Fruit fly (Drosophila melanogaster) whole organism, prepupa: ENCODE results near the gene CG33093.

Experiments used
- Blimp-1 ChIP-seq: fragments of 200-800 bp; sonication (Bioruptor generic); optimal IDR thresholded peaks from 3 replicates; lab custom pipeline; 2017; ENCODE audit warnings: missing biosample characterization, missing genetic modification characterization, mild to moderate bottlenecking, moderate library complexity, missing genetic modification reagents
- CG10669 ChIP-seq: fragments of 200-800 bp; sonication (Bioruptor generic); optimal IDR thresholded peaks from 3 replicates; lab custom pipeline; 2018; ENCODE audit warnings: missing biosample characterization, mild to moderate bottlenecking, missing genetic modification characterization, moderate library complexity
- CG11294 ChIP-seq: fragments of 200-800 bp; sonication (Bioruptor generic); IDR thresholded peaks from 2 replicates; pipeline ENCODE4 v1.3.6; 2022; ENCODE audit warnings: missing biosample characterization, missing genetic modification characterization
- CG11762 ChIP-seq: fragments of 200-800 bp; sonication (Bioruptor generic); optimal IDR thresholded peaks from 3 replicates; lab custom pipeline; 2016; ENCODE audit warnings: missing biosample characterization, missing genetic modification characterization; ENCODE audit not compliant: insufficient read depth
- CG11902 ChIP-seq: fragments of 200-800 bp; sonication (Bioruptor generic); optimal IDR thresholded peaks from 3 replicates; lab custom pipeline; 2016; ENCODE audit warnings: missing biosample characterization, missing genetic modification characterization
- CG15336 ChIP-seq: fragments of 200-800 bp; sonication (Bioruptor generic); IDR thresholded peaks from 2 replicates; pipeline ENCODE4 v1.3.6; 2022; ENCODE audit warnings: missing biosample characterization, missing genetic modification characterization
- CG3032 ChIP-seq: fragments of 200-800 bp; optimal IDR thresholded peaks from 2 replicates; lab custom pipeline; 2019; ENCODE audit warnings: missing biosample characterization, mild to moderate bottlenecking, missing genetic modification characterization, moderate library complexity
- CG31627 ChIP-seq: fragments of 200-800 bp; sonication (Bioruptor generic); optimal IDR thresholded peaks from 3 replicates; lab custom pipeline; 2016; ENCODE audit warnings: missing biosample characterization, missing genetic modification characterization
- CG32006 ChIP-seq: fragments of 200-800 bp; sonication (Bioruptor generic); optimal IDR thresholded peaks from 3 replicates; lab custom pipeline; 2017; ENCODE audit warnings: missing biosample characterization, mild to moderate bottlenecking, missing genetic modification characterization
- CG3919 ChIP-seq: fragments of 200-800 bp; sonication (Bioruptor generic); optimal IDR thresholded peaks from 3 replicates; lab custom pipeline; 2016; ENCODE audit warnings: missing biosample characterization, missing genetic modification characterization
- CG6163 ChIP-seq: fragments of 200-800 bp; sonication (Bioruptor generic); IDR thresholded peaks from 3 replicates; pipeline ENCODE4 v1.3.6; 2022; ENCODE audit warnings: missing biosample characterization, missing genetic modification characterization
- CG6792 ChIP-seq: fragments of 200-800 bp; sonication (Bioruptor generic); optimal IDR thresholded peaks from 3 replicates; lab custom pipeline; 2016; ENCODE audit warnings: missing biosample characterization, missing genetic modification characterization
- CG6808 ChIP-seq: fragments of 200-800 bp; sonication (Bioruptor generic); optimal IDR thresholded peaks from 3 replicates; lab custom pipeline; 2017; ENCODE audit warnings: missing biosample characterization, missing genetic modification characterization, mild to moderate bottlenecking, moderate library complexity, missing genetic modification reagents
- CG7368 ChIP-seq: fragments of 200-800 bp; sonication (Bioruptor generic); optimal IDR thresholded peaks from 3 replicates; lab custom pipeline; 2016; ENCODE audit warnings: missing biosample characterization, missing genetic modification characterization
- CG8119 ChIP-seq: fragments of 200-800 bp; sonication (Bioruptor generic); IDR thresholded peaks from 3 replicates; pipeline ENCODE4 v1.3.6; 2022; ENCODE audit warnings: missing biosample characterization, missing genetic modification characterization
- CG8319 ChIP-seq: fragments of 200-800 bp; sonication (Bioruptor generic); optimal IDR thresholded peaks from 3 replicates; lab custom pipeline; 2016; ENCODE audit warnings: missing biosample characterization, missing genetic modification characterization
- CG8632 ChIP-seq: fragments of 200-800 bp; sonication (Bioruptor generic); optimal IDR thresholded peaks from 3 replicates; lab custom pipeline; 2016; ENCODE audit warnings: missing biosample characterization, missing genetic modification characterization
- CG9139 ChIP-seq: fragments of 200-800 bp; sonication (Bioruptor generic); optimal IDR thresholded peaks from 3 replicates; lab custom pipeline; 2017; ENCODE audit warnings: missing biosample characterization, mild to moderate bottlenecking, missing genetic modification characterization
- Eip75B ChIP-seq: fragments of 200-800 bp; sonication (Bioruptor generic); optimal IDR thresholded peaks from 3 replicates; lab custom pipeline; 2016; ENCODE audit warnings: missing biosample characterization, missing genetic modification characterization
- Eip78C ChIP-seq: fragments of 200-800 bp; sonication (Bioruptor generic); peaks from one replicate; lab custom pipeline; 2016; ENCODE audit warnings: missing biosample characterization, missing genetic modification characterization
- Eip93F ChIP-seq: fragments of 200-800 bp; sonication (Bioruptor generic); optimal IDR thresholded peaks from 2 replicates; lab custom pipeline; 2016; ENCODE audit warnings: missing biosample characterization, mild to moderate bottlenecking, missing genetic modification characterization
- Ets21C ChIP-seq: fragments of 200-800 bp; sonication (Bioruptor generic); optimal IDR thresholded peaks from 3 replicates; lab custom pipeline; 2016; ENCODE audit warnings: missing biosample characterization, missing genetic modification characterization
- Gug ChIP-seq: fragments of 200-800 bp; sonication (Bioruptor generic); IDR thresholded peaks from 2 replicates; pipeline ENCODE4 v1.3.6; 2022; ENCODE audit warnings: missing biosample characterization, missing genetic modification characterization
- Hr38 ChIP-seq: sonication (Bioruptor generic); optimal IDR thresholded peaks from 2 replicates; lab custom pipeline; 2016; ENCODE audit warnings: missing biosample characterization, missing genetic modification characterization
- Hr39 ChIP-seq: fragments of 200-800 bp; sonication (Bioruptor generic); optimal IDR thresholded peaks from 2 replicates; lab custom pipeline; 2016; ENCODE audit warnings: missing biosample characterization, missing genetic modification characterization
- OdsH ChIP-seq: fragments of 200-800 bp; sonication (Bioruptor generic); optimal IDR thresholded peaks from 3 replicates; lab custom pipeline; 2016; ENCODE audit warnings: missing biosample characterization, missing genetic modification characterization
- Smox ChIP-seq: fragments of 200-800 bp; sonication (Bioruptor generic); optimal IDR thresholded peaks from 3 replicates; lab custom pipeline; 2016; ENCODE audit warnings: missing biosample characterization, missing genetic modification characterization
- Sox102F ChIP-seq: fragments of 200-800 bp; sonication (Bioruptor generic); optimal IDR thresholded peaks from 2 replicates; lab custom pipeline; 2016; ENCODE audit warnings: missing biosample characterization, mild to moderate bottlenecking, missing genetic modification characterization
- Sox14 ChIP-seq: fragments of 200-800 bp; sonication (Bioruptor generic); optimal IDR thresholded peaks from 3 replicates; lab custom pipeline; 2016; ENCODE audit warnings: missing biosample characterization, missing genetic modification characterization
- Sox15 ChIP-seq: fragments of 200-800 bp; sonication (Bioruptor generic); optimal IDR thresholded peaks from 3 replicates; lab custom pipeline; 2016; ENCODE audit warnings: missing biosample characterization, missing genetic modification characterization
- achi ChIP-seq: fragments of 200-800 bp; sonication (Bioruptor generic); optimal IDR thresholded peaks from 3 replicates; lab custom pipeline; 2016; ENCODE audit warnings: missing biosample characterization, missing genetic modification characterization
- acj6 ChIP-seq: fragments of 200-800 bp; sonication (Bioruptor generic); optimal IDR thresholded peaks from 3 replicates; lab custom pipeline; 2016; ENCODE audit warnings: missing biosample characterization, missing genetic modification characterization
- dsx ChIP-seq: fragments of 200-800 bp; optimal IDR thresholded peaks from 3 replicates; lab custom pipeline; 2019; ENCODE audit warnings: missing biosample characterization, mild to moderate bottlenecking, missing genetic modification characterization, moderate library complexity; ENCODE audit not compliant: poor library complexity, severe bottlenecking
- eg ChIP-seq: fragments of 200-800 bp; sonication (Bioruptor generic); IDR thresholded peaks from 3 replicates; pipeline ENCODE4 v1.3.6; 2022; ENCODE audit warnings: missing biosample characterization, missing genetic modification characterization
- fd59A ChIP-seq: fragments of 200-800 bp; sonication (Bioruptor generic); optimal IDR thresholded peaks from 2 replicates; lab custom pipeline; 2017; ENCODE audit warnings: missing biosample characterization, mild to moderate bottlenecking, missing genetic modification characterization, missing genetic modification reagents
- fd85E ChIP-seq: fragments of 200-800 bp; sonication (Bioruptor generic); optimal IDR thresholded peaks from 3 replicates; lab custom pipeline; 2016; ENCODE audit warnings: missing biosample characterization, missing genetic modification characterization
- net ChIP-seq: fragments of 200-800 bp; sonication (Bioruptor generic); optimal IDR thresholded peaks from 3 replicates; lab custom pipeline; 2016; ENCODE audit warnings: missing biosample characterization, missing genetic modification characterization
- pdm3 ChIP-seq: fragments of 200-800 bp; sonication (Bioruptor generic); optimal IDR thresholded peaks from 3 replicates; lab custom pipeline; 2016; ENCODE audit warnings: missing biosample characterization, missing genetic modification characterization
- salr ChIP-seq, 2 experiments: fragments of 200-800 bp; sonication (Bioruptor generic); optimal IDR thresholded peaks; 3 replicates each; lab custom pipeline; 2016 to 2018; ENCODE audit warnings: missing biosample characterization in 2 of 2, missing genetic modification characterization in 2 of 2, mild to moderate bottlenecking in 1 of 2
- spab ChIP-seq: fragments of 200-800 bp; sonication (Bioruptor generic); optimal IDR thresholded peaks from 2 replicates; lab custom pipeline; 2017; ENCODE audit warnings: missing biosample characterization, mild to moderate bottlenecking, missing genetic modification characterization, missing genetic modification reagents
- ss ChIP-seq, 2 experiments: fragments of 200-800 bp; sonication (Bioruptor generic); optimal IDR thresholded peaks; 2 replicates in 1 of 2; 3 replicates in 1 of 2; lab custom pipeline; 2017 to 2018; ENCODE audit warnings: mild to moderate bottlenecking in 2 of 2, missing biosample characterization in 2 of 2, missing genetic modification characterization in 2 of 2, moderate library complexity in 1 of 2
- svp ChIP-seq: fragments of 200-800 bp; sonication (Bioruptor generic); peaks from one replicate; lab custom pipeline; 2016; ENCODE audit warnings: missing biosample characterization, missing genetic modification characterization
- topi ChIP-seq: fragments of 200-800 bp; sonication (Bioruptor generic); optimal IDR thresholded peaks from 3 replicates; lab custom pipeline; 2016; ENCODE audit warnings: missing biosample characterization, missing genetic modification characterization

CG33093 gene

dm6 chr3R:22531801-22532200, at the start of gene CG33093:
TSS of gene CG33093 (minus strand) at chr3R:22531922.
- TF ChIP-seq fd85E (GFP tag; lab: Kevin White, UChicago) (no peak), Eip78C (GFP tag; lab: Kevin White, UChicago) (peak; percentile 47), svp (peak; percentile 45), eg (GFP tag; lab: Robert Waterston, UW) (no peak), Sox14 (GFP tag; lab: Kevin White, UChicago) (peak; percentile 59)

- TF ChIP-seq Eip78C (GFP tag; lab: Kevin White, UChicago), result peak; percentile 15
- TF ChIP-seq CG6163 (GFP tag; lab: Robert Waterston, UW), result no peak
- TF ChIP-seq CG3032, result peak; percentile 19
- TF ChIP-seq Eip93F (GFP tag; lab: Kevin White, UChicago), result no peak
- TF ChIP-seq dsx (GFP tag; lab: Kevin White, UChicago), result peak; percentile 67
- peak; percentile 36 for TF ChIP-seq Sox14 (GFP tag; lab: Kevin White, UChicago)
Observed at dm6 chr3R:22580546-22580945, 48.8 kb upstream of the CG33093 start, which contains the start of gene CSN6. TSS of gene CSN6 (plus strand) at chr3R:22580773.

- TF ChIP-seq CG32006 (GFP tag; lab: Kevin White, UChicago) (no peak), CG8119 (GFP tag; lab: Robert Waterston, UW) (peak; percentile 14; the same call in 1 of the 3 replicates)
Observed at dm6 chr3R:22576979-22577378, 45.3 kb upstream of the CG33093 start.

- TF ChIP-seq Blimp-1, result no peak
- TF ChIP-seq CG10669, result no peak
- no peak for TF ChIP-seq spab (GFP tag; lab: Kevin White, UChicago)
- TF ChIP-seq fd59A (GFP tag; lab: Kevin White, UChicago), result no peak
- no peak for TF ChIP-seq acj6 (GFP tag; lab: Kevin White, UChicago)
- TF ChIP-seq Hr39, result no peak
- no peak for TF ChIP-seq topi (GFP tag; lab: Kevin White, UChicago)
- no peak for TF ChIP-seq ss (GFP tag; optimal IDR thresholded peaks at IDR 0.05; lab: Kevin White, UChicago)
- no peak for TF ChIP-seq CG8632 (GFP tag; lab: Kevin White, UChicago)
- no peak for TF ChIP-seq Smox
- no peak for TF ChIP-seq CG11762
- no peak for TF ChIP-seq Sox15
- TF ChIP-seq CG8319, result no peak
- no peak for TF ChIP-seq fd85E (GFP tag; lab: Kevin White, UChicago)
- no peak for TF ChIP-seq Sox14 (GFP tag; lab: Kevin White, UChicago)
- TF ChIP-seq Hr38 (GFP tag; lab: Kevin White, UChicago), result no peak
- TF ChIP-seq CG6163 (GFP tag; lab: Robert Waterston, UW), result peak; percentile 69
- no peak for TF ChIP-seq CG6808 (GFP tag; lab: Kevin White, UChicago)
- TF ChIP-seq CG11902, result no peak
- no peak for TF ChIP-seq CG7368 (GFP tag; lab: Kevin White, UChicago)
- TF ChIP-seq CG15336 (GFP tag; lab: Robert Waterston, UW), result peak; percentile 18; the same call in 1 of the 2 replicates
- TF ChIP-seq Eip93F (GFP tag; lab: Kevin White, UChicago), result no peak
- TF ChIP-seq CG11294, result peak; percentile 7; the same call in 1 of the 2 replicates
- no peak for TF ChIP-seq salr (GFP tag; optimal IDR thresholded peaks at IDR 0.05; lab: Kevin White, UChicago)
- no peak for TF ChIP-seq CG8119 (GFP tag; lab: Robert Waterston, UW)
- no peak for TF ChIP-seq Ets21C (GFP tag; lab: Kevin White, UChicago)
- no peak for TF ChIP-seq OdsH (GFP tag; lab: Kevin White, UChicago)
- TF ChIP-seq pdm3 (GFP tag; lab: Kevin White, UChicago), result no peak
- TF ChIP-seq CG31627 (GFP tag; lab: Kevin White, UChicago), result no peak
- TF ChIP-seq Eip75B (GFP tag; lab: Kevin White, UChicago), result no peak
- TF ChIP-seq Eip78C (GFP tag; lab: Kevin White, UChicago), result peak; percentile 70
- TF ChIP-seq Sox102F, result no peak
- TF ChIP-seq CG6792 (GFP tag; lab: Kevin White, UChicago), result no peak
- TF ChIP-seq CG9139, result no peak
- TF ChIP-seq CG32006 (GFP tag; lab: Kevin White, UChicago), result peak; percentile 55
- TF ChIP-seq net (GFP tag; lab: Kevin White, UChicago), result no peak
- TF ChIP-seq eg (GFP tag; lab: Robert Waterston, UW), result peak; percentile 82
- TF ChIP-seq Gug (GFP tag; lab: Robert Waterston, UW), result peak; percentile 54
- peak; percentile 26 for TF ChIP-seq CG3919 (GFP tag; lab: Kevin White, UChicago)
- TF ChIP-seq achi (GFP tag; lab: Kevin White, UChicago), result no peak
- TF ChIP-seq dsx (GFP tag; lab: Kevin White, UChicago), result no peak
Observed at dm6 chr3R:22576096-22576697, 44.5 kb upstream of the CG33093 start.
